Worm (Caenorhabditis elegans) whole organism, early embryonic: Measurements from ENCODE around the gene cdr-4.

ENCODE experiments used
- F13C5.2 ChIP-seq: sonication (generic microtip); optimal IDR thresholded peaks from 2 replicates; lab custom pipeline; 2017; ENCODE audit warnings: mild to moderate bottlenecking, missing genetic modification characterization, inconsistent platforms, missing compliant biosample characterization
- flt-1 ChIP-seq: fragments of 200-800 bp; sonication (Bioruptor generic); IDR thresholded peaks from 2 replicates; pipeline ENCODE4 v1.3.6; 2022; ENCODE audit warnings: missing genetic modification characterization, missing compliant biosample characterization

DNA sequence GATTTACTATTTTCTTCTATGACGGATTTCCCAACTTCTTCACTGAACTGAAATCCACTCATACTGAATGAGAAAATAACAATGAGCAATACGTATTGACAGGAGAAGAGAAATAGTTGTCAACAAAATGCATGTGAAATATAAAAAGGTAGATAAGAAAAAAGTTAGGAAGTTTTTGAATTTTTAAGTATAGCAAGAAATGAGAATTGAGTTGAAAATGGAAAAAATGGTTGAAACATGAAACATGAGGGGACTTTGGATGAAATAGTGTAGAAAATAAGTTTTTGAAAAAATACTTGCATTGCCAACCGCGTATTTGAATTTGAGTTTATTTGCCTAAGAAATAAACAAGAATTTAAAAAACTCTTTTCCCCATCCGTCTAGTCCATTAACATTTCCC is 38.5 kb upstream of the cdr-4 start, which contains the start of the genes pals-38 and C54D10.9:
- no peak for TF ChIP-seq flt-1 (GFP tag; lab: Robert Waterston, UW)
- TF ChIP-seq F13C5.2 (tag; lab: Kevin White, UChicago), result no peak
